Worm (Caenorhabditis elegans): ENCODE measurements around the gene ZK353.3.
"Not testable (repeated sequence)": the region's sequence is repeated elsewhere in the genome, so short reads cannot be mapped to it uniquely, and the experiment has no call there.

The ZK353.3 gene

DNA sequence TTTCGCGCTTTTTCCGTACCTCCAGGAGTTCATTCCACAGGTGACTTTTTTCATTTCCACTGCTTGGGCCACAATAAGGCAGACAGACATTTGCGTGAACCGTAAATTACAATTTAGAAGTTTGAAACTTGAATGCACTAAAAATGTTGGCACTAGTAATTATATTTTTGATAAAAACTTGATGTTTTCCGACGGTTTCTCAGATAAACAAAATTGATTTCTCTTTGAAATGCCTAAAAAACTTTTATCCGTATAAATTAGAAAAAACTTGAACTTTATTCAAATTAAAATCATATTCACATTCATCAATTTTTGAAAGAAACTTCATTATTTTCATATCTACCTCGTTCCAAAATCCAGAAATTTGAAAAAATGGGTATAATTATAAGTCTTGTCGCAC lies at the start of gene ZK353.3:
ZK353.3 (plus strand) TSS at position 301 of the 400 bp plus-strand sequence.
- TF ChIP-seq C38D4.7 (GFP tag; optimal IDR thresholded peaks at IDR 0.05): no peak
- TF ChIP-seq lim-6 (tag; optimal IDR thresholded peaks at IDR 0.05): no peak
- TF ChIP-seq ceh-2 (tag; optimal IDR thresholded peaks at IDR 0.05): no peak
- no peak for TF ChIP-seq nhr-11 (tag; optimal IDR thresholded peaks at IDR 0.05)
- no peak for TF ChIP-seq unc-42 (tag; optimal IDR thresholded peaks at IDR 0.05)
- TF ChIP-seq mec-3 (tag; optimal IDR thresholded peaks at IDR 0.05; ENCODE audit: borderline replicate concordance): no peak
- no peak for TF ChIP-seq nfya-1 (tag; optimal IDR thresholded peaks at IDR 0.05)
- TF ChIP-seq elt-2 (tag; optimal IDR thresholded peaks at IDR 0.05): no peak
- no peak for TF ChIP-seq tbx-7 (tag; optimal IDR thresholded peaks at IDR 0.05)
- no peak for TF ChIP-seq zip-5 (tag; optimal IDR thresholded peaks at IDR 0.05)
- no peak for TF ChIP-seq dve-1 (tag; optimal IDR thresholded peaks at IDR 0.05)
- no peak for TF ChIP-seq hlh-6 (tag; optimal IDR thresholded peaks at IDR 0.05)
- TF ChIP-seq hlh-15 (tag; optimal IDR thresholded peaks at IDR 0.05): no peak
- no peak for TF ChIP-seq ets-4 (tag; optimal IDR thresholded peaks at IDR 0.05)
- TF ChIP-seq nhr-232 (tag; optimal IDR thresholded peaks at IDR 0.05): no peak

DNA sequence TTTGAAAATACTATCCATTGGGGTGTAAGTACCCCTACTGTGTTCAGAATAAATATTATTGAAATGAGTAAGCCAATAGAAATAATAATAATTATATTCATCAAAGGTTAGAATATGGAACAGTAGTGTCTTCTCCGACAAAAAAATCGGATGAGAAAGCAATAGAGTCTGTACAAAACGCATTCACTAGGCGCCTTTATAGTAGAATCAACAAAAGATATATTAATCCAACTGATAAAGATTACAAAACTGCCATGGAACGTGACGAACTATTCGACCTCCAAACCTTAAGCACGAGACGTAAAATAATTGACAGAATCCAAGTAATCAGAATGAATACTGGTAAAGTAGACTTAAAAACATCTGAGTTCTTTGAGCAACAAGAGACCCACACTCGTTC lies 48.0 kb upstream of the ZK353.3 start, which contains the start of gene clc-29:
clc-29 (minus strand) TSS at position 101 of the 400 bp plus-strand sequence.
- not testable (repeated sequence) for TF ChIP-seq ztf-16, ceh-2, hlh-8 (tag; optimal IDR thresholded peaks at IDR 0.05)

ce11 chrIII:8354644-8355461 lies 40.9 kb upstream of the ZK353.3 start, which contains the start of gene unc-116:
unc-116 (minus strand) TSS chrIII:8355174.
- peak; percentile 5 for TF ChIP-seq ceh-31 (tag; optimal IDR thresholded peaks at IDR 0.05)
- peak; percentile 59 for TF ChIP-seq unc-55 (GFP tag; optimal IDR thresholded peaks at IDR 0.05)
- TF ChIP-seq lin-11 (tag; optimal IDR thresholded peaks at IDR 0.05): no peak
- TF ChIP-seq ceh-48 (tag; optimal IDR thresholded peaks at IDR 0.05): peak; percentile 44
- peak; percentile 3 for TF ChIP-seq unc-42 (tag; optimal IDR thresholded peaks at IDR 0.05)
- TF ChIP-seq sox-2 (GFP tag; IDR thresholded peaks at IDR 0.05): peak; percentile 11; the same call in 1 of the 2 replicates
- peak; percentile 47 for TF ChIP-seq ama-1 (optimal IDR thresholded peaks at IDR 0.05)
- TF ChIP-seq ets-4 (tag; optimal IDR thresholded peaks at IDR 0.05): no peak
- no peak for TF ChIP-seq hlh-15 (tag; optimal IDR thresholded peaks at IDR 0.05)
- TF ChIP-seq nfya-1 (tag; optimal IDR thresholded peaks at IDR 0.05): peak; percentile 20
- no peak for TF ChIP-seq syd-9 (tag; optimal IDR thresholded peaks at IDR 0.05)
- peak; percentile 86 for TF ChIP-seq hlh-30 (tag; optimal IDR thresholded peaks at IDR 0.05; ENCODE audit: insufficient read depth)

ce11 chrIII:8355462-8355815 lies 40.3 kb upstream of the ZK353.3 start:
- TF ChIP-seq ceh-31 (tag; optimal IDR thresholded peaks at IDR 0.05): no peak
- no peak for TF ChIP-seq tbx-7 (tag; optimal IDR thresholded peaks at IDR 0.05)
- no peak for TF ChIP-seq unc-55 (GFP tag; optimal IDR thresholded peaks at IDR 0.05)
- TF ChIP-seq hlh-15 (tag; optimal IDR thresholded peaks at IDR 0.05): no peak
- no peak for TF ChIP-seq ceh-30 (tag; optimal IDR thresholded peaks at IDR 0.05)
- TF ChIP-seq ceh-34 (tag; optimal IDR thresholded peaks at IDR 0.05): no peak
- TF ChIP-seq pat-9 (tag; optimal IDR thresholded peaks at IDR 0.05): no peak
- TF ChIP-seq ceh-24 (tag; optimal IDR thresholded peaks at IDR 0.05): no peak
- no peak for TF ChIP-seq ref-2 (tag; optimal IDR thresholded peaks at IDR 0.05)

ce11 chrIII:8356407-8356881 lies 39.3 kb upstream of the ZK353.3 start:
- TF ChIP-seq ceh-14 (tag; optimal IDR thresholded peaks at IDR 0.05) (peak; percentile 37), hlh-6 (tag; optimal IDR thresholded peaks at IDR 0.05) (peak; percentile 25), gmeb-2 (tag; optimal IDR thresholded peaks at IDR 0.05) (no peak), unc-55 (GFP tag; optimal IDR thresholded peaks at IDR 0.05) (peak; percentile 14), ceh-19 (GFP tag; optimal IDR thresholded peaks at IDR 0.05) (no peak), ref-2 (tag; optimal IDR thresholded peaks at IDR 0.05) (peak; percentile 26), ceh-31 (tag; optimal IDR thresholded peaks at IDR 0.05) (peak; percentile 85), ceh-48 (tag; optimal IDR thresholded peaks at IDR 0.05) (no peak), tbx-2 (tag; optimal IDR thresholded peaks at IDR 0.05) (peak; percentile 60), pat-9 (tag; optimal IDR thresholded peaks at IDR 0.05) (no peak), C38D4.7 (GFP tag; optimal IDR thresholded peaks at IDR 0.05) (no peak), pros-1 (tag; optimal IDR thresholded peaks at IDR 0.05) (peak; percentile 40), lin-11 (tag; optimal IDR thresholded peaks at IDR 0.05) (peak; percentile 8), tbx-7 (tag; optimal IDR thresholded peaks at IDR 0.05) (peak; percentile 37), elt-2 (tag; optimal IDR thresholded peaks at IDR 0.05) (peak; percentile 14), ceh-18 (tag; optimal IDR thresholded peaks at IDR 0.05) (peak; percentile 81), nfya-1 (tag; optimal IDR thresholded peaks at IDR 0.05) (peak; percentile 87), sdc-2 (tag; optimal IDR thresholded peaks at IDR 0.05) (peak; percentile 7), odd-2 (tag; optimal IDR thresholded peaks at IDR 0.05) (no peak), syd-9 (tag; optimal IDR thresholded peaks at IDR 0.05) (peak; percentile 56), pax-1 (tag; optimal IDR thresholded peaks at IDR 0.05) (no peak), ceh-22 (tag; optimal IDR thresholded peaks at IDR 0.05) (no peak), hlh-15 (tag; optimal IDR thresholded peaks at IDR 0.05) (no peak), unc-42 (tag; optimal IDR thresholded peaks at IDR 0.05) (peak; percentile 55), ceh-34 (tag; optimal IDR thresholded peaks at IDR 0.05) (peak; percentile 70), hlh-30 (tag; optimal IDR thresholded peaks at IDR 0.05; ENCODE audit: insufficient read depth) (peak; percentile 10)

All from whole organism, late embryonic.